Fruit fly (Drosophila melanogaster) whole organism, embryonic: ENCODE measurements around the gene SREBP.

ENCODE experiments used
- ATbp ChIP-seq: fragments of 200-800 bp; sonication (Bioruptor generic); optimal IDR thresholded peaks from 2 replicates; lab custom pipeline; 2017; ENCODE audit warnings: missing biosample characterization, mild to moderate bottlenecking, missing genetic modification characterization, missing genetic modification reagents
- Bgb ChIP-seq: fragments of 200-800 bp; sonication (Bioruptor generic); IDR thresholded peaks from 2 replicates; pipeline ENCODE4 v1.3.6; 2022; ENCODE audit warnings: missing biosample characterization, missing genetic modification characterization; ENCODE audit not compliant: partially characterized antibody
- CG10462 ChIP-seq: fragments of 200-800 bp; sonication (Bioruptor generic); optimal IDR thresholded peaks from 2 replicates; lab custom pipeline; 2016; ENCODE audit warnings: missing biosample characterization, missing genetic modification characterization
- CG11093 ChIP-seq: fragments of 200-800 bp; sonication (Bioruptor generic); IDR thresholded peaks from 3 replicates; pipeline ENCODE4 v1.3.6; 2022; ENCODE audit warnings: missing biosample characterization, missing genetic modification characterization
- CG11696 ChIP-seq: fragments of 200-800 bp; sonication (Bioruptor generic); IDR thresholded peaks from 2 replicates; pipeline ENCODE4 v1.3.6; 2022; ENCODE audit warnings: missing biosample characterization, missing genetic modification characterization
- CG12219 ChIP-seq: fragments of 200-800 bp; sonication (Bioruptor generic); optimal IDR thresholded peaks from 3 replicates; lab custom pipeline; 2018; ENCODE audit warnings: missing biosample characterization, mild to moderate bottlenecking, missing genetic modification characterization
- CG12299 ChIP-seq: fragments of 200-800 bp; sonication (Bioruptor generic); optimal IDR thresholded peaks from 2 replicates; lab custom pipeline; 2018; ENCODE audit warnings: missing biosample characterization, mild to moderate bottlenecking, missing genetic modification characterization
- CG1233 ChIP-seq: fragments of 200-800 bp; sonication (Bioruptor generic); optimal IDR thresholded peaks from 4 replicates; lab custom pipeline; 2018; ENCODE audit warnings: missing biosample characterization, mild to moderate bottlenecking, missing genetic modification characterization
- CG12659 ChIP-seq: fragments of 200-800 bp; sonication (Bioruptor generic); optimal IDR thresholded peaks from 3 replicates; lab custom pipeline; 2017; ENCODE audit warnings: mild to moderate bottlenecking, missing biosample characterization, missing genetic modification reagents, missing genetic modification characterization
- CG12744 ChIP-seq: fragments of 200-800 bp; sonication (Bioruptor generic); optimal IDR thresholded peaks from 2 replicates; lab custom pipeline; 2016; ENCODE audit warnings: missing biosample characterization, missing genetic modification characterization
- CG12942 ChIP-seq: fragments of 200-800 bp; sonication (Bioruptor generic); optimal IDR thresholded peaks from 3 replicates; lab custom pipeline; 2016; ENCODE audit warnings: missing biosample characterization, missing genetic modification characterization
- CG13123 ChIP-seq: fragments of 200-800 bp; sonication (Bioruptor generic); optimal IDR thresholded peaks from 2 replicates; lab custom pipeline; 2016; ENCODE audit warnings: missing biosample characterization, missing genetic modification characterization
- CG16779 ChIP-seq: fragments of 200-800 bp; sonication (Bioruptor generic); IDR thresholded peaks from 2 replicates; pipeline ENCODE4 v1.3.6; 2022; ENCODE audit warnings: missing biosample characterization, missing genetic modification characterization
- CG16813 ChIP-seq: fragments of 200-800 bp; sonication (Bioruptor generic); IDR thresholded peaks from 3 replicates; pipeline ENCODE4 v1.3.6; 2022; ENCODE audit warnings: missing biosample characterization, missing genetic modification characterization; ENCODE audit not compliant: partially characterized antibody
- CG17385 ChIP-seq: fragments of 200-800 bp; sonication (Bioruptor generic); optimal IDR thresholded peaks from 3 replicates; lab custom pipeline; 2018; ENCODE audit warnings: missing biosample characterization, mild to moderate bottlenecking, missing genetic modification characterization
- CG18476 ChIP-seq: fragments of 200-800 bp; sonication (Bioruptor generic); optimal IDR thresholded peaks from 2 replicates; lab custom pipeline; 2016; ENCODE audit warnings: missing biosample characterization, mild to moderate bottlenecking, missing genetic modification characterization
- CG18764 ChIP-seq: fragments of 200-800 bp; sonication (Bioruptor generic); optimal IDR thresholded peaks from 3 replicates; lab custom pipeline; 2016; ENCODE audit warnings: missing biosample characterization, missing genetic modification characterization
- CG2116 ChIP-seq: fragments of 200-800 bp; sonication (Bioruptor generic); optimal IDR thresholded peaks from 3 replicates; lab custom pipeline; 2018; ENCODE audit warnings: missing biosample characterization, mild to moderate bottlenecking, missing genetic modification characterization
- CG3065 ChIP-seq: fragments of 200-800 bp; sonication (Bioruptor generic); optimal IDR thresholded peaks from 2 replicates; lab custom pipeline; 2016; ENCODE audit warnings: missing biosample characterization, missing genetic modification characterization
- CG31224 ChIP-seq: fragments of 200-800 bp; sonication (Bioruptor generic); IDR thresholded peaks from 2 replicates; pipeline ENCODE4 v1.3.6; 2022; ENCODE audit warnings: missing biosample characterization, missing genetic modification characterization
- CG32532 ChIP-seq: fragments of 200-800 bp; sonication (Bioruptor generic); IDR thresholded peaks from 2 replicates; pipeline ENCODE4 v1.3.6; 2022; ENCODE audit warnings: missing biosample characterization, missing genetic modification characterization
- CG3407 ChIP-seq: fragments of 200-800 bp; sonication (Bioruptor generic); optimal IDR thresholded peaks from 2 replicates; lab custom pipeline; 2018; ENCODE audit warnings: missing biosample characterization, mild to moderate bottlenecking, missing genetic modification characterization
- CG42726 ChIP-seq: fragments of 200-800 bp; sonication (Bioruptor generic); IDR thresholded peaks from 2 replicates; pipeline ENCODE4 v1.3.6; 2022; ENCODE audit warnings: missing biosample characterization, missing genetic modification characterization; ENCODE audit not compliant: partially characterized antibody
- CG4328 ChIP-seq: fragments of 200-800 bp; sonication (Bioruptor generic); optimal IDR thresholded peaks from 3 replicates; lab custom pipeline; 2017; ENCODE audit warnings: missing biosample characterization, missing genetic modification reagents, missing genetic modification characterization
- Dp ChIP-seq: fragments of 200-800 bp; sonication (Bioruptor generic); optimal IDR thresholded peaks from 2 replicates; lab custom pipeline; 2018; ENCODE audit warnings: missing biosample characterization, mild to moderate bottlenecking, missing genetic modification characterization, moderate library complexity
- Fer1 ChIP-seq: fragments of 200-800 bp; sonication (Bioruptor generic); optimal IDR thresholded peaks from 2 replicates; lab custom pipeline; 2017; ENCODE audit warnings: missing biosample characterization, mild to moderate bottlenecking, missing genetic modification characterization
- H2.0 ChIP-seq: fragments of 200-800 bp; sonication (Bioruptor generic); IDR thresholded peaks from 2 replicates; pipeline ENCODE4 v1.3.6; 2022; ENCODE audit warnings: missing biosample characterization, missing genetic modification characterization
- Hmx ChIP-seq: fragments of 200-800 bp; sonication (Bioruptor generic); optimal IDR thresholded peaks from 2 replicates; lab custom pipeline; 2016; ENCODE audit warnings: missing biosample characterization, missing genetic modification characterization
- Med ChIP-seq: fragments of 200-800 bp; sonication (Bioruptor generic); peaks from one replicate; lab custom pipeline; 2016; ENCODE audit warnings: missing biosample characterization, missing genetic modification characterization, mild to moderate bottlenecking, inconsistent platforms, moderate library complexity
- Neu2 ChIP-seq: fragments of 200-800 bp; sonication (Bioruptor generic); optimal IDR thresholded peaks from 3 replicates; lab custom pipeline; 2016; ENCODE audit warnings: missing biosample characterization, missing genetic modification characterization, borderline replicate concordance
- Oaz ChIP-seq: fragments of 200-800 bp; sonication (Bioruptor generic); IDR thresholded peaks from 2 replicates; pipeline ENCODE4 v1.3.6; 2022; ENCODE audit warnings: missing biosample characterization, missing genetic modification characterization
- Ssrp ChIP-seq: fragments of 200-800 bp; sonication (Bioruptor generic); optimal IDR thresholded peaks from 2 replicates; lab custom pipeline; 2018; ENCODE audit warnings: missing biosample characterization, mild to moderate bottlenecking, missing genetic modification characterization, moderate library complexity
- Tbp ChIP-seq: fragments of >200 bp; optimal IDR thresholded peaks from 2 replicates; lab custom pipeline; 2018; ENCODE audit warnings: missing biosample characterization, missing genetic modification characterization
- al ChIP-seq: fragments of 200-800 bp; sonication (Bioruptor generic); IDR thresholded peaks from 2 replicates; pipeline ENCODE4 v1.3.6; 2022; ENCODE audit warnings: missing biosample characterization, missing genetic modification characterization
- bab2 ChIP-seq: fragments of 200-800 bp; sonication (Bioruptor generic); optimal IDR thresholded peaks from 2 replicates; lab custom pipeline; 2016; ENCODE audit warnings: missing biosample characterization, missing genetic modification characterization
- btn ChIP-seq: fragments of 200-800 bp; sonication (Bioruptor generic); optimal IDR thresholded peaks from 2 replicates; lab custom pipeline; 2016; ENCODE audit warnings: missing biosample characterization, missing genetic modification characterization
- chn ChIP-seq: fragments of 200-800 bp; sonication (Bioruptor generic); optimal IDR thresholded peaks from 2 replicates; lab custom pipeline; 2016; ENCODE audit warnings: missing biosample characterization, missing genetic modification characterization
- crol ChIP-seq: fragments of 200-800 bp; sonication (Bioruptor generic); IDR thresholded peaks from 2 replicates; pipeline ENCODE4 v1.3.6; 2022; ENCODE audit warnings: missing biosample characterization, missing genetic modification characterization
- dmrt11E ChIP-seq: fragments of 200-800 bp; sonication (Bioruptor generic); optimal IDR thresholded peaks from 3 replicates; lab custom pipeline; 2018; ENCODE audit warnings: missing biosample characterization, mild to moderate bottlenecking, missing genetic modification characterization, moderate library complexity
- exex ChIP-seq: fragments of 200-800 bp; sonication (Bioruptor generic); optimal IDR thresholded peaks from 4 replicates; lab custom pipeline; 2018; ENCODE audit warnings: missing biosample characterization, mild to moderate bottlenecking, missing genetic modification characterization, moderate library complexity
- fd3F ChIP-seq: fragments of 200-800 bp; sonication (Bioruptor generic); optimal IDR thresholded peaks from 2 replicates; lab custom pipeline; 2018; ENCODE audit warnings: missing biosample characterization, mild to moderate bottlenecking, missing genetic modification characterization, moderate library complexity
- klu ChIP-seq: fragments of 200-800 bp; sonication (Bioruptor generic); IDR thresholded peaks from 2 replicates; pipeline ENCODE4 v1.3.6; 2022; ENCODE audit warnings: missing biosample characterization, missing genetic modification characterization
- pb ChIP-seq: fragments of 200-800 bp; sonication (Bioruptor generic); optimal IDR thresholded peaks from 3 replicates; lab custom pipeline; 2016; ENCODE audit warnings: missing biosample characterization, missing genetic modification characterization
- pho ChIP-seq: fragments of 200-800 bp; sonication (Bioruptor generic); optimal IDR thresholded peaks from 2 replicates; lab custom pipeline; 2016; ENCODE audit warnings: missing biosample characterization, missing genetic modification characterization
- pnt ChIP-seq: fragments of 200-800 bp; sonication (Bioruptor generic); optimal IDR thresholded peaks from 3 replicates; lab custom pipeline; 2016; ENCODE audit warnings: missing biosample characterization, missing genetic modification characterization
- sens ChIP-seq: fragments of 200-800 bp; sonication (Bioruptor generic); peaks from one replicate; lab custom pipeline; 2016; ENCODE audit warnings: missing biosample characterization, missing genetic modification characterization
- so ChIP-seq: fragments of 200-800 bp; sonication (Bioruptor generic); IDR thresholded peaks from 3 replicates; pipeline ENCODE4 v1.3.6; 2022; ENCODE audit warnings: missing biosample characterization, missing genetic modification characterization
- sug ChIP-seq: fragments of 200-800 bp; optimal IDR thresholded peaks from 2 replicates; lab custom pipeline; 2019; ENCODE audit warnings: missing biosample characterization, mild to moderate bottlenecking, missing genetic modification characterization, moderate library complexity
- ttk ChIP-seq: fragments of 200-800 bp; sonication (Bioruptor generic); IDR thresholded peaks from 2 replicates; pipeline ENCODE4 v2.1.2; 2022; ENCODE audit warnings: missing biosample characterization, missing genetic modification characterization
- unc-4 ChIP-seq: fragments of 200-800 bp; sonication (Bioruptor generic); IDR thresholded peaks from 2 replicates; pipeline ENCODE4 v1.3.6; 2022; ENCODE audit warnings: missing biosample characterization, missing genetic modification characterization; ENCODE audit not compliant: partially characterized antibody
- zen2 ChIP-seq: fragments of 200-800 bp; sonication (Bioruptor generic); IDR thresholded peaks from 3 replicates; pipeline ENCODE4 v1.3.6; 2022; ENCODE audit warnings: missing biosample characterization, missing genetic modification characterization; ENCODE audit not compliant: partially characterized antibody
- zf30C ChIP-seq: fragments of 200-800 bp; sonication (Bioruptor generic); optimal IDR thresholded peaks from 3 replicates; lab custom pipeline; 2018; ENCODE audit warnings: missing biosample characterization, mild to moderate bottlenecking, missing genetic modification characterization

SREBP gene

DNA sequence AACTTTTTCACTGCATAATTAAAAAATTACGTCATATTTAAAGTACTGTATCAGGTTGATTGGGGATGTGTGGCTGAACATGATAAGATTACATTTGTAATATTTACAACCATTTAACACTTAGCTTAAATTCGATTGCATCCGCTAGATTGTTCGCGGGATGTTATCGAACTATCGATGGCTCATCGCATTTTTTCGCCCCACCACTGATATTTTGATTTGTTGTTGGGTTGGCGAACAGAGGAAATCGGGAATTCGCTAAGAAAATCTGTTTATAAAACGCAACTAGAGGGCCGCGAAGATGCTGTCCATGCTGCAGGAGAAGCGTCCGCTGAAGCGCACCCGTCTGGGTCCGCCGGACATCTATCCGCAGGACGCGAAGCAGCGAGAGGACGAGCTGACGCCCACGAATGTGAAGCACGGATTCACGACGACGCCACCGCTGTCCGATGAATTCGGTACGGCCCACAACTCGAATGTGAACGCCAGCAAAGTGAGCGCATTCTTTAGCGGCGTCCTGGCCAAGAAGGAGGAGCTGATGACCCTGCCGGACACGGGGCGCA, 42.7 kb downstream of the SREBP start, which contains the start of gene kto (continued):
- no peak for TF ChIP-seq CG10462 (GFP tag; lab: Kevin White, UChicago)
- TF ChIP-seq CG18476 (GFP tag; lab: Kevin White, UChicago): no peak
- TF ChIP-seq CG12659 (GFP tag; lab: Kevin White, UChicago): no peak
- no peak for TF ChIP-seq klu
- TF ChIP-seq bab2 (GFP tag; lab: Kevin White, UChicago): no peak
- no peak for TF ChIP-seq CG17385 (GFP tag; lab: Kevin White, UChicago)
- peak; percentile 84 for TF ChIP-seq sens
- TF ChIP-seq CG12219 (GFP tag; lab: Kevin White, UChicago): no peak
- no peak for TF ChIP-seq Ssrp
- peak; percentile 28; the same call in 1 of the 2 replicates for TF ChIP-seq CG42726 (GFP tag; lab: Robert Waterston, UW)
- TF ChIP-seq exex (tag; lab: Kevin White, UChicago): no peak
- TF ChIP-seq CG2116 (GFP tag; lab: Kevin White, UChicago): peak; percentile 52
- TF ChIP-seq sug (tag; lab: Kevin White, UChicago): no peak
- TF ChIP-seq al: no peak
- TF ChIP-seq pho (GFP tag; lab: Kevin White, UChicago): no peak
- TF ChIP-seq zen2: peak; percentile 81
- peak; percentile 67 for TF ChIP-seq Neu2 (GFP tag; lab: Kevin White, UChicago)
- no peak for TF ChIP-seq chn
- TF ChIP-seq CG31224 (GFP tag; lab: Robert Waterston, UW): no peak
- TF ChIP-seq crol (GFP tag; lab: Robert Waterston, UW): no peak
- TF ChIP-seq CG1233 (GFP tag; lab: Kevin White, UChicago): no peak
- no peak for TF ChIP-seq CG12744 (GFP tag; lab: Kevin White, UChicago)
- no peak for TF ChIP-seq zf30C
- no peak for TF ChIP-seq CG3065 (GFP tag; lab: Kevin White, UChicago)
- TF ChIP-seq Fer1 (GFP tag; lab: Kevin White, UChicago): no peak
- peak; percentile 91 for TF ChIP-seq unc-4 (GFP tag; lab: Robert Waterston, UW)
- no peak for TF ChIP-seq CG12299 (tag; lab: Kevin White, UChicago)
- no peak for TF ChIP-seq CG4328
- TF ChIP-seq Dp (GFP tag; lab: Kevin White, UChicago): peak; percentile 96
- TF ChIP-seq Oaz (GFP tag; lab: Robert Waterston, UW): no peak
- TF ChIP-seq CG11696 (GFP tag; lab: Robert Waterston, UW): no peak
- no peak for TF ChIP-seq CG32532
- TF ChIP-seq CG18764 (GFP tag; lab: Kevin White, UChicago): no peak
- TF ChIP-seq CG16813 (GFP tag; lab: Robert Waterston, UW): peak; percentile 81
- no peak for TF ChIP-seq Hmx (GFP tag; lab: Kevin White, UChicago)
- TF ChIP-seq fd3F (GFP tag; lab: Kevin White, UChicago): no peak
- no peak for TF ChIP-seq CG13123 (GFP tag; lab: Kevin White, UChicago)
- no peak for TF ChIP-seq Tbp (GFP tag; lab: Kevin White, UChicago)
- no peak for TF ChIP-seq CG12942
- no peak for TF ChIP-seq pnt (GFP tag; lab: Kevin White, UChicago)
- TF ChIP-seq btn (GFP tag; lab: Kevin White, UChicago): no peak
- no peak for TF ChIP-seq ttk
- no peak for TF ChIP-seq dmrt11E
- no peak for TF ChIP-seq CG16779
- no peak for TF ChIP-seq so (GFP tag; lab: Robert Waterston, UW)
- TF ChIP-seq H2.0 (GFP tag; lab: Robert Waterston, UW): no peak
- TF ChIP-seq Bgb (GFP tag; lab: Robert Waterston, UW): peak; percentile 88
- TF ChIP-seq CG11093 (GFP tag; lab: Robert Waterston, UW): no peak
- TF ChIP-seq pb (GFP tag; lab: Kevin White, UChicago): no peak
- TF ChIP-seq CG3407 (GFP tag; lab: Kevin White, UChicago): no peak
- TF ChIP-seq Med (GFP tag; lab: Kevin White, UChicago): peak; percentile 71
- TF ChIP-seq ATbp (GFP tag; lab: Kevin White, UChicago): no peak
